Worm (Caenorhabditis elegans): ENCODE data around the gene immp-1.

- TF ChIP-seq rnt-1 (tag; optimal IDR thresholded peaks at IDR 0.05) (no peak), unc-42 (tag; optimal IDR thresholded peaks at IDR 0.05) (no peak), unc-3 (GFP tag; conservative IDR thresholded peaks at IDR 0.05) (no peak), unc-3 (tag; optimal IDR thresholded peaks at IDR 0.05) (no peak), elt-2 (tag; optimal IDR thresholded peaks at IDR 0.05) (no peak), sox-4 (tag; optimal IDR thresholded peaks at IDR 0.05) (no peak), pag-3 (tag; optimal IDR thresholded peaks at IDR 0.05; ENCODE audit: borderline replicate concordance) (no peak), nhr-11 (tag; optimal IDR thresholded peaks at IDR 0.05) (no peak), hlh-15 (tag; optimal IDR thresholded peaks at IDR 0.05) (no peak), ceh-9 (tag; optimal IDR thresholded peaks at IDR 0.05) (no peak), pha-4 (tag; optimal IDR thresholded peaks at IDR 0.05) (no peak), pha-2 (tag; optimal IDR thresholded peaks at IDR 0.05) (no peak)
These were observed 48.2 kb upstream of the immp-1 start, which contains the start of gene Y41C4A.12 for ce11 chrIII:11726590-11726989.

Data from whole organism, late embryonic.